Worm (Caenorhabditis elegans): ENCODE results near the gene C07C7.1.
A peak's percentile ranks its signal among the peaks of the same experiment; 100 is the strongest.

The C07C7.1 gene

ce11 chrIV:9146819-9147518, 37.7 kb upstream of the C07C7.1 start, which contains the start of the genes rpb-12 and aly-2:
rpb-12 (minus strand) TSS chrIV:9146869.
aly-2 (plus strand) TSS chrIV:9147468.
- no peak for TF ChIP-seq F57A8.1 (GFP tag; optimal IDR thresholded peaks at IDR 0.05)
- TF ChIP-seq tbp1 (GFP tag; optimal IDR thresholded peaks at IDR 0.05): peak; percentile 58
- peak; percentile 78 for TF ChIP-seq B0019.2 (GFP tag; conservative IDR thresholded peaks at IDR 0.05)
- TF ChIP-seq hmg-20 (GFP tag; IDR thresholded peaks at IDR 0.05): no peak
- TF ChIP-seq zfh-2 (GFP tag; conservative IDR thresholded peaks at IDR 0.05): no peak
- TF ChIP-seq lsl-1 (GFP tag; optimal IDR thresholded peaks at IDR 0.05): peak; percentile 68
- no peak for TF ChIP-seq pha-4 (tag; optimal IDR thresholded peaks at IDR 0.05)
- no peak for TF ChIP-seq repo-1 (tag; optimal IDR thresholded peaks at IDR 0.05)
- no peak for TF ChIP-seq rpc-1 (optimal IDR thresholded peaks at IDR 0.05)
- TF ChIP-seq rpc-1 (tag; optimal IDR thresholded peaks at IDR 0.05): no peak
- no peak for TF ChIP-seq dpff-1 (tag; optimal IDR thresholded peaks at IDR 0.05)
- TF ChIP-seq ceh-91 (GFP tag; IDR thresholded peaks at IDR 0.05): peak; percentile 88
- TF ChIP-seq madf-3 (GFP tag; IDR thresholded peaks at IDR 0.05): 0 out of 2 replicates have a peak, but pooled peaks have one; percentile 24
- no peak for TF ChIP-seq nhr-27 (tag; optimal IDR thresholded peaks at IDR 0.05)
- no peak for TF ChIP-seq T07F8.4 (tag; optimal IDR thresholded peaks at IDR 0.05)
- TF ChIP-seq hrde-1 (tag; optimal IDR thresholded peaks at IDR 0.05; ENCODE audit: borderline replicate concordance): no peak
- TF ChIP-seq ztf-22 (GFP tag; optimal IDR thresholded peaks at IDR 0.05): no peak
- no peak for TF ChIP-seq nfyb-1 (GFP tag; IDR thresholded peaks at IDR 0.05)
- TF ChIP-seq sptf-2 (GFP tag; optimal IDR thresholded peaks at IDR 0.05): no peak
- no peak for TF ChIP-seq ceh-40 (GFP tag; IDR thresholded peaks at IDR 0.05)
- TF ChIP-seq cebp-2 (GFP tag; IDR thresholded peaks at IDR 0.05): no peak
- no peak for TF ChIP-seq sdz-38 (tag; optimal IDR thresholded peaks at IDR 0.05)
- no peak for TF ChIP-seq F39B2.1 (GFP tag; IDR thresholded peaks at IDR 0.05)
- TF ChIP-seq F57C9.4 (tag; optimal IDR thresholded peaks at IDR 0.05): no peak
- no peak for TF ChIP-seq hlh-26 (GFP tag; conservative IDR thresholded peaks at IDR 0.05)
- no peak for TF ChIP-seq aptf-2 (GFP tag; conservative IDR thresholded peaks at IDR 0.05)
- no peak for TF ChIP-seq lag-1 (GFP tag; IDR thresholded peaks at IDR 0.05)
- no peak for TF ChIP-seq ceh-100 (GFP tag; IDR thresholded peaks at IDR 0.05)
- TF ChIP-seq ceh-79 (tag; optimal IDR thresholded peaks at IDR 0.05): no peak
- no peak for TF ChIP-seq hlh-12 (tag; optimal IDR thresholded peaks at IDR 0.05)
- TF ChIP-seq gei-17 (GFP tag; optimal IDR thresholded peaks at IDR 0.05): no peak
- TF ChIP-seq ztf-25 (GFP tag; IDR thresholded peaks at IDR 0.05): no peak
- TF ChIP-seq attf-3 (GFP tag; conservative IDR thresholded peaks at IDR 0.05): peak; percentile 100
- TF ChIP-seq ztf-18 (tag; optimal IDR thresholded peaks at IDR 0.05): no peak
- TF ChIP-seq F55B11.4 (tag; optimal IDR thresholded peaks at IDR 0.05; ENCODE audit: borderline replicate concordance, insufficient read depth): no peak
- TF ChIP-seq ZK185.1 (tag; optimal IDR thresholded peaks at IDR 0.05; ENCODE audit: poor library complexity, severe bottlenecking): no peak
- TF ChIP-seq rcor-1 (GFP tag; IDR thresholded peaks at IDR 0.05): peak; percentile 82
- TF ChIP-seq D2030.7 (GFP tag; IDR thresholded peaks at IDR 0.05): peak; percentile 91
- TF ChIP-seq chd-7 (tag; optimal IDR thresholded peaks at IDR 0.05): no peak
- TF ChIP-seq pbrm-1 (GFP tag; IDR thresholded peaks at IDR 0.05): peak; percentile 75
- peak; percentile 61 for TF ChIP-seq tlf-1 (GFP tag; optimal IDR thresholded peaks at IDR 0.05)
- peak; percentile 79 for TF ChIP-seq snpc-4 (GFP tag; optimal IDR thresholded peaks at IDR 0.05)
- TF ChIP-seq snpc-4 (tag; optimal IDR thresholded peaks at IDR 0.05): peak; percentile 61 to 80 (median 64)
- no peak for TF ChIP-seq F52B5.7 (tag; optimal IDR thresholded peaks at IDR 0.05)
- no peak for TF ChIP-seq atf-7 (tag; optimal IDR thresholded peaks at IDR 0.05)
- TF ChIP-seq F22D6.2 (tag; optimal IDR thresholded peaks at IDR 0.05): no peak
- no peak for TF ChIP-seq sea-2 (GFP tag; IDR thresholded peaks at IDR 0.05)
- no peak for TF ChIP-seq nhr-90 (tag; optimal IDR thresholded peaks at IDR 0.05)
- no peak for TF ChIP-seq K12H6.12 (tag; optimal IDR thresholded peaks at IDR 0.05)
